Worm (Caenorhabditis elegans) whole organism, late embryonic: ENCODE measurements around the gene ZK355.8.

Experiments
- ceh-19 ChIP-seq: fragments of 200-800 bp; sonication (Bioruptor generic); optimal IDR thresholded peaks from 2 replicates; lab custom pipeline; 2018; ENCODE audit warnings: mild to moderate bottlenecking, missing genetic modification characterization, missing compliant biosample characterization
- ceh-22 ChIP-seq: sonication (generic microtip); optimal IDR thresholded peaks from 2 replicates; lab custom pipeline; 2017; ENCODE audit warnings: missing biosample characterization, missing genetic modification characterization
- pax-1 ChIP-seq: fragments of 150-350 bp; optimal IDR thresholded peaks from 2 replicates; lab custom pipeline; 2014; ENCODE audit warnings: missing biosample characterization, missing genetic modification characterization
- rnt-1 ChIP-seq: sonication (generic microtip); optimal IDR thresholded peaks from 2 replicates; lab custom pipeline; 2016; ENCODE audit warnings: missing genetic modification characterization, missing compliant biosample characterization

DNA sequence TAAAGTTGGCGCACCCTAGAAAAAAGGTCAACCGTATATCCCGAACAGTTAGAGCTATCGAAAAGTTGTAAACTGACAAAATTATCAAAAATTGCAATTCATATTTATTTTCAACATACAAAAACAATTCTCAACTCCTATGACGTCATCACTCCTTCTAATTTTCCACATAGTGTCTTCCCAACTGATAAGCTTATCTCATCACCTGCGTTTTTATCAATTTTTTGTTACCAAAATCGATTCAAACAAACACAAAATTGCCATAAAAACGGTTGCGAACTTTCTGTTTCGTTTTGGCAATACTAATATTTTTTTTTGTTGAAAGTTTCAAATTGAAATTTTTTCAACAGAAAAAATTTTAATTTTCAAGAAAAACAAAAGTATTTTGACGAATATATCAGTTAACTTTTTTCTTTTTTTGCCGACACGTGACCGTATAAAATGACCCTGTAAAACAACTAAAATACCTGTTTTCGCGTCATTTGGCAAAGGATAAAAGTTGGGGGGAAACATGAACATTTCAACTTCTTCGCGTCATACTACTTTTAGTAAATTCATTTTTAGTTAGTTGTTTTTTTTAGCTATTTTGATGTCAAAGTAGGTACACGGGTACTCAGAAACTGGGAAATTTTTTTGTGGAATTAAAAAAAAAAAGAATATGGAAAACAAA, 48.1 kb downstream of the ZK355.8 start:
- TF ChIP-seq ceh-22 (tag; lab: Kevin White, UChicago) (no peak), pax-1 (tag; lab: Kevin White, UChicago) (no peak), ceh-19 (no peak), rnt-1 (tag; lab: Kevin White, UChicago) (no peak)
